Worm (Caenorhabditis elegans) whole organism, midembryonic: ENCODE measurements around the gene cnc-2.

ENCODE experiments used
- cog-1 ChIP-seq: sonication (generic microtip); optimal IDR thresholded peaks from 2 replicates; lab custom pipeline; 2016; ENCODE audit warnings: missing genetic modification characterization, missing compliant biosample characterization
- tab-1 ChIP-seq: fragments of 200-800 bp; sonication (Bioruptor generic); IDR thresholded peaks from 2 replicates; pipeline ENCODE4 v1.3.6; 2022; ENCODE audit warnings: missing genetic modification characterization, missing compliant biosample characterization
- ztf-23 ChIP-seq: fragments of 200-800 bp; sonication (Bioruptor generic); IDR thresholded peaks from 2 replicates; pipeline ENCODE4 v1.3.6; 2022; ENCODE audit warnings: missing genetic modification reagents, missing genetic modification characterization, missing compliant biosample characterization
- ztf-29 ChIP-seq: fragments of 200-800 bp; sonication (Bioruptor generic); IDR thresholded peaks from 2 replicates; pipeline ENCODE4 v1.3.6; 2022; ENCODE audit warnings: missing genetic modification reagents, missing genetic modification characterization, missing compliant biosample characterization

- TF ChIP-seq cog-1 (tag; lab: Kevin White, UChicago) (no peak), tab-1 (GFP tag; lab: Robert Waterston, UW) (no peak), ztf-23 (GFP tag; lab: Robert Waterston, UW) (no peak), ztf-29 (GFP tag; lab: Robert Waterston, UW) (no peak)
Observed at ce11 chrV:1454762-1455161, 4.8 kb upstream of the cnc-2 start, which contains the start of gene chil-14.
